Fruit fly (Drosophila melanogaster) whole organism, embryonic: Measurements from ENCODE around the gene CG43072.

ENCODE experiments used
- CG11456 ChIP-seq: fragments of 200-800 bp; sonication (Bioruptor generic); IDR thresholded peaks from 3 replicates; pipeline ENCODE4 v1.3.6; 2022; ENCODE audit warnings: missing biosample characterization, missing genetic modification characterization
- twi ChIP-seq: fragments of 200-800 bp; optimal IDR thresholded peaks from 2 replicates; lab custom pipeline; 2019; ENCODE audit warnings: missing biosample characterization, mild to moderate bottlenecking, missing genetic modification characterization, moderate library complexity

DNA sequence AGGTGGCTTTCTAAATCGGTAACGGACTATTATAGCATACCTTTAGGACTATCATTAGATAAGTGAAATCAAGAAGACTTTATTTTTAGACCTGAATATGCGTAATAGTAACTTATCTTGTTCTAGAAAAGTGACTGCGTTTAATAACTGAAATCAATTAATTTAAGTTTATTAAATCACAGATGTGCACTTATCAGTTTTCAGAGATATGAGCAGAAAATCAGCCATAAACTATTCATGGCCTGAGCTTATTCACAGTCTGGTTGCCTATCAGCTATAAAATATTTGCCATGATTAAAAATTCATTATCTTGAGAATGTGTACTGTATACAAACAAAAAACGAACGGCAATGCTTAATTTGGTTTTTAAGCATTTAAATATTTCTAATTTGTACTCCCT lies 3.8 kb downstream of the CG43072 start:
- TF ChIP-seq CG11456 (GFP tag; lab: Robert Waterston, UW): no peak
- TF ChIP-seq twi: no peak
